Worm (Caenorhabditis elegans): ENCODE measurements around the gene Y37A1A.4.

ce11 chrIV:13984041-13984440 lies 49.9 kb downstream of the Y37A1A.4 start, which contains the start of gene tor-2:
- TF ChIP-seq unc-86 (tag; optimal IDR thresholded peaks at IDR 0.05) (no peak), ama-1 (optimal IDR thresholded peaks at IDR 0.05) (no peak), ceh-88 (GFP tag; IDR thresholded peaks at IDR 0.05) (no peak), unc-62 (GFP tag; optimal IDR thresholded peaks at IDR 0.05) (no peak), lin-13 (GFP tag; optimal IDR thresholded peaks at IDR 0.05) (no peak), nhr-11 (tag; optimal IDR thresholded peaks at IDR 0.05) (no peak), aly-2 (tag; optimal IDR thresholded peaks at IDR 0.05) (no peak), fos-1 (tag; optimal IDR thresholded peaks at IDR 0.05) (no peak)

All from whole organism, L1 larva.